Fruit fly (Drosophila melanogaster): ENCODE data around the gene CG3740.

The CG3740 gene

DNA sequence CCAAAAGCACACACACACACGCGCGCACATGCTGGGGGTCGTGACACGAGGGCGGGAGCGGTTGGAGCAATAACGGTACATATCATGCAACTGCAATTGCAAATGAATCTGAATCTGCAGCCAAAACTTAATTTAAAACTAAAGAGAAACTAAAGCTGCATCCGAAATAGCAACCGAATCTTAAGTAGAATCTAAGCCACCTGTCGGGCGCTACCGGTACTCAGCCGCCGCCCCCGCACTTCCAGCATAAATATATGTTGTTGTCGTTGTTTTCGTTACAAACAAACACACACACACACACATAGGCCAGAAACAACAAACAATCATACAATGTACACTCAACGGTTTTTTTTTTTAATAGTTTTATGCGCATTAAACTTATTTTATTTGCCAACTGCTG lies 8.8 kb downstream of the CG3740 start:
- TF ChIP-seq Dfd (GFP tag; optimal IDR thresholded peaks at IDR 0.05) (peak; percentile 29), CrebA (GFP tag; optimal IDR thresholded peaks at IDR 0.05; ENCODE audit: borderline replicate concordance) (no peak), Vsx2 (GFP tag; optimal IDR thresholded peaks at IDR 0.05; ENCODE audit: partially characterized antibody) (no peak), HLH106 (tag; optimal IDR thresholded peaks at IDR 0.05) (no peak)

- no peak for TF ChIP-seq tai (GFP tag; optimal IDR thresholded peaks at IDR 0.05)
- no peak for TF ChIP-seq h (GFP tag; optimal IDR thresholded peaks at IDR 0.05)
- TF ChIP-seq Dfd (GFP tag; optimal IDR thresholded peaks at IDR 0.05), result peak; percentile 97
- no peak for TF ChIP-seq Abd-B (GFP tag; optimal IDR thresholded peaks at IDR 0.05)
- no peak for TF ChIP-seq CrebA (GFP tag; optimal IDR thresholded peaks at IDR 0.05; ENCODE audit: borderline replicate concordance)
- TF ChIP-seq dsf (GFP tag; optimal IDR thresholded peaks at IDR 0.05; ENCODE audit: borderline replicate concordance), result no peak
- no peak for TF ChIP-seq Jra (GFP tag; optimal IDR thresholded peaks at IDR 0.05)
Observed at dm6 chrX:1647876-1648275, 21.2 kb downstream of the CG3740 start.

DNA sequence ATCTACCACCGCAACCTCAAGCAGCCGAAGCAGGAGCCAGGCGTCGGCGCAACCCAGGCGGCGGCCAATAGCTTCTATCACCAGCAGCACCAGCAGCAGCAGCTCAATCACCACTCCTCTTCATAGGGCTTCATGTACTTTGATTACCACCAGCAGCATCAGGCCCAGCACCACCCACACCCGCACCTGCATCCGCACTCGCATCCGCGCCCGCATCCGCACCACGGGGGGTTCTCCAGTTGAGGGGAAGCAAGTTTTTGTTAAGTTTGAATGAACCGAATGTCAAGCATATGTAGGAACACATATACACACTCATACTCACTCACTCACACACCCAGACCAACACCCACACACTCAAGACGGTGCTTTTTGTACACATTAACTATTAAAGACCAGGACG lies 25.5 kb downstream of the CG3740 start:
- TF ChIP-seq Dfd (GFP tag; optimal IDR thresholded peaks at IDR 0.05) (peak; percentile 44), Dif (GFP tag; optimal IDR thresholded peaks at IDR 0.05; ENCODE audit: partially characterized antibody) (no peak)

dm6 chrX:1627588-1627987 lies 41.5 kb downstream of the CG3740 start:
- TF ChIP-seq ey (GFP tag; optimal IDR thresholded peaks at IDR 0.05), result no peak
- TF ChIP-seq Vsx2 (GFP tag; optimal IDR thresholded peaks at IDR 0.05; ENCODE audit: partially characterized antibody), result no peak
- no peak for TF ChIP-seq Rel (GFP tag; optimal IDR thresholded peaks at IDR 0.05)
- no peak for TF ChIP-seq Rel (tag; optimal IDR thresholded peaks at IDR 0.05)
- TF ChIP-seq fru (GFP tag; optimal IDR thresholded peaks at IDR 0.05), result no peak
- TF ChIP-seq CrebA (GFP tag; optimal IDR thresholded peaks at IDR 0.05; ENCODE audit: borderline replicate concordance), result no peak
- no peak for TF ChIP-seq dmrt93B (GFP tag; optimal IDR thresholded peaks at IDR 0.05)
- TF ChIP-seq GATAd (GFP tag; optimal IDR thresholded peaks at IDR 0.05), result no peak
- TF ChIP-seq HLH106 (tag; optimal IDR thresholded peaks at IDR 0.05), result no peak
- no peak for TF ChIP-seq Abd-B (GFP tag; optimal IDR thresholded peaks at IDR 0.05)
- TF ChIP-seq foxo (GFP tag; optimal IDR thresholded peaks at IDR 0.05), result no peak
- no peak for TF ChIP-seq sv (GFP tag; optimal IDR thresholded peaks at IDR 0.05)
- TF ChIP-seq Hr78 (GFP tag; optimal IDR thresholded peaks at IDR 0.05), result no peak
- TF ChIP-seq Jra (GFP tag; optimal IDR thresholded peaks at IDR 0.05), result no peak
- no peak for TF ChIP-seq h (GFP tag; optimal IDR thresholded peaks at IDR 0.05)

DNA sequence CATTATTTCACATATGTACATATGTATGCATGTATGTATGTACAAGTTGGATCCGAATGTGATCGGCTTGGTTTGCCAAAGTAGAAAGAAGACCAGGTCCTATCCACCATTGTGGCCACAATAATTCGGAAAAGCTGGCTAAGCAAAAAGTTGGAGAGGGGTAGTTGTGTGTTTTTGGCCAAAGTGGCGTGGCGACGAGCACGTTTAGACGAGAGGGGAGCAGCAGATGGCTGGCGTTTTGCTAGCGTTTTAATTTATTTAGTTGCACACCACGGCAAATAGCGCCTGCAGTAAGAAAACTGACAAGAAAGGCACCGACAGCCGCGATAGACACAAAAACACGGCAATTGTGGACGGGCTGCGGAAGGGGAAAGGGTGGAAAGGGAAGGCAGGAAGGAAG lies 44.0 kb downstream of the CG3740 start:
- no peak for TF ChIP-seq ey (GFP tag; optimal IDR thresholded peaks at IDR 0.05)

DNA sequence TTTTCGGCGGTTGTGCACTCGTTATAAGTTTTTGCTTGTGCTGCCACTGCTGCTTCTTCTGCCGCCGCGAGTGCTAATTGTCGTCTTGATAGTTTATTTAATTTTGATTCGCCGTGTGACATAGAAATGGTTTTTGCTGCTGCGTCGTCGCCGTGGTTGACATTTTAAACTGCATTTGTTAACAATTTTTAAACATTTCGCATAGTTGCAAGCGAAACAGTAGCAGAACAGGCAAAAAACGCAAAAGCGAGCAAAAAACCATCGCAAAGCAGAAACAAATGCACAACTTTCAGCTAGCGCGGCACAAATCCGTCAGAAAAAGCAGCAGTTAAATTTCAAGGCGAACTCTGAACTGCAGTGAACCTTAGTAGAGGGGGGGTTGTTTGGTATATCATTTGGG lies 45.4 kb downstream of the CG3740 start:
- TF ChIP-seq OdsH (GFP tag; optimal IDR thresholded peaks at IDR 0.05), result no peak
- no peak for TF ChIP-seq woc (GFP tag; optimal IDR thresholded peaks at IDR 0.05)

- TF ChIP-seq brk (GFP tag; optimal IDR thresholded peaks at IDR 0.05) (peak; percentile 1), foxo (GFP tag; optimal IDR thresholded peaks at IDR 0.05) (peak in 1 of 2 experiments; percentile 27), dl (GFP tag; optimal IDR thresholded peaks at IDR 0.05; ENCODE audit: insufficient read depth in 1 of 2, partially characterized antibody in 2 of 2) (peak in 1 of 2 experiments; percentile 22), tai (GFP tag; optimal IDR thresholded peaks at IDR 0.05) (no peak), woc (GFP tag; optimal IDR thresholded peaks at IDR 0.05) (no peak), psq (GFP tag; optimal IDR thresholded peaks at IDR 0.05) (peak; percentile 61), GATAd (GFP tag; optimal IDR thresholded peaks at IDR 0.05) (no peak), Rel (GFP tag; optimal IDR thresholded peaks at IDR 0.05) (no peak), Rel (tag; optimal IDR thresholded peaks at IDR 0.05) (peak; percentile 57), Vsx2 (GFP tag; optimal IDR thresholded peaks at IDR 0.05; ENCODE audit: partially characterized antibody) (no peak), Dif (GFP tag; optimal IDR thresholded peaks at IDR 0.05; ENCODE audit: partially characterized antibody) (peak; percentile 67), CrebA (GFP tag; optimal IDR thresholded peaks at IDR 0.05; ENCODE audit: borderline replicate concordance) (no peak), rgr (GFP tag; optimal IDR thresholded peaks at IDR 0.05) (peak; percentile 30)
Observed at dm6 chrX:1623163-1623562, 45.9 kb downstream of the CG3740 start.

All from whole organism, wandering third instar larva.